Fruit fly (Drosophila melanogaster) Kc167 (cell line): ENCODE measurements around the gene CG43739.

ENCODE experiments used
- Myc ChIP-seq: fragments of >200 bp; optimal IDR thresholded peaks from 2 replicates; lab custom pipeline; 2017; ENCODE audit warnings: missing external identifiers
- Sin3A ChIP-seq: fragments of >200 bp; optimal IDR thresholded peaks from 2 replicates; lab custom pipeline; 2018; ENCODE audit warnings: missing external identifiers
- h ChIP-seq: fragments of >200 bp; optimal IDR thresholded peaks from 3 replicates; lab custom pipeline; 2018; ENCODE audit warnings: missing external identifiers
- insv ChIP-seq: fragments of >200 bp; optimal IDR thresholded peaks from 3 replicates; lab custom pipeline; 2018; ENCODE audit warnings: missing external identifiers
- psq ChIP-seq: fragments of >200 bp; optimal IDR thresholded peaks from 2 replicates; lab custom pipeline; 2017; ENCODE audit warnings: missing external identifiers
- ttk ChIP-seq: sonication (Bioruptor generic); optimal IDR thresholded peaks from 2 replicates; lab custom pipeline; 2017; ENCODE audit warnings: missing external identifiers

CG43739 gene

DNA sequence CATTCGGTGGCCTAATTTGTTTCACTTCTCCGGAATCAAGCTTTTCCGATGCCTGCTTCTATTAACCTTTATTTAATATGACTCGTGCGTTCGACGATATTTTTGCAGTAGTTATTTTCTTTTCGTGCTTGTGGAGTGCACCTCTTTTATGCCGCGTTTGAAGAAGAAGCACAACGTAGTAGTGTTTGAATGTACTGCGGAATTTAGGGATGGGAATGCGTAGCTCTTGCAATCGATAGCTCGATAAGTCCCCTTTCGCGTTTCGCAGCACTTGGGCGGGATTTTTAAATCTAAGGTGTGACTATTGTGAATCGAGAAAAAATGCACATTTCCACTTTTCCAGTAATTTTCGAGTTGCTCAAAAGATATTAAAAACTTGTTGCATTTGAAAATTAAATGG lies at the start of gene CG43739, which contains the start of gene sky:
CG43739 (minus strand) TSS at position 199 of the 400 bp plus-strand sequence.
sky (minus strand) TSS at position 199 of the 400 bp plus-strand sequence.
- no peak for TF ChIP-seq h
- no peak for TF ChIP-seq psq (lab: Kevin White, UChicago)
- no peak for TF ChIP-seq Myc (lab: Kevin White, UChicago)
- TF ChIP-seq Sin3A (lab: Kevin White, UChicago): no peak
- TF ChIP-seq insv: no peak
- TF ChIP-seq ttk: no peak

DNA sequence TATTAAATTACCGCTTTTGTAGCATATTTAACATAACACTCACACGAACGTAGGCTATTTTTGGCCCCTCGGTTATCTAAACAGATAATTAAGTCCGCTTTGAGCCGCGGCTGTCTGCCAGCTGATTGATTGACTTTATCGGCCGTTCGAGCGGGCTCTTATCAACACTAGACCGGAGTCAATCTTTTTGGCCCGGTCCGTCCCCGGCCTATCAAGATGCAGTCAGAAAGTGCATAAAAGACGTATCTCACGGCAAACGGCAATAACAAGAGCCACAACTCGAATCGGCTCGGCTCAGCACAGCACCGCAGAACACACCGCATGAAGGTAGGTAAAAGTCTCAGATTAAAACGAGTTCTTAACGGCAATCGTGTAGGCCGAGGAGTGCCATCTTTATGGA lies 46.3 kb upstream of the CG43739 start:
- TF ChIP-seq psq (lab: Kevin White, UChicago) (no peak), insv (no peak), Myc (lab: Kevin White, UChicago) (no peak), ttk (no peak), Sin3A (lab: Kevin White, UChicago) (no peak), h (no peak)

DNA sequence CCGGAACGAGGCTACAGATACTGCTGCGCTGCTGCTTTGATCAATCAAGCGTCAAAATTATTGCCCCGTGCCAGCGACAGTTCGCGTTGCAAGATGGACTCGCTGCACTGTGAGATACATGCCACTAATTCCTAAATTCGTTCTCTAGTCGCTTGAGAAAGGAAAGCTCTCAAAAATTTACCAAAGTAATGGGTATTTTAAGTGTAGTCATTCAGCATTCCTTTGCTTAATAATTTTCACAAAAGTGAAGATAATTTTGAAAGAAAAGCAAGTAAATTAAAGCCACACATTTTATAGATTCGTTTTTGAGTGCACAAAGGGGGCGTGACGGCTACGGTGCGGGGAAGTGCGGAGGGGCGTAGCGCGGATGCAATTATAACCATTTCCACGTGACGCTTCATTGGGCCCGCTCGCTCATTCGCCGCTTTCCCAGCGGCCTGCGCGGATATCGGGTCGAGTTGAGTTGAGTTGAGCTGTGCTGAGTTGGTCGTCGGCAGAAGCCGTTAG lies 41.3 kb upstream of the CG43739 start:
- TF ChIP-seq h (no peak), Sin3A (lab: Kevin White, UChicago) (no peak), ttk (no peak), Myc (lab: Kevin White, UChicago) (no peak), psq (lab: Kevin White, UChicago) (no peak)

DNA sequence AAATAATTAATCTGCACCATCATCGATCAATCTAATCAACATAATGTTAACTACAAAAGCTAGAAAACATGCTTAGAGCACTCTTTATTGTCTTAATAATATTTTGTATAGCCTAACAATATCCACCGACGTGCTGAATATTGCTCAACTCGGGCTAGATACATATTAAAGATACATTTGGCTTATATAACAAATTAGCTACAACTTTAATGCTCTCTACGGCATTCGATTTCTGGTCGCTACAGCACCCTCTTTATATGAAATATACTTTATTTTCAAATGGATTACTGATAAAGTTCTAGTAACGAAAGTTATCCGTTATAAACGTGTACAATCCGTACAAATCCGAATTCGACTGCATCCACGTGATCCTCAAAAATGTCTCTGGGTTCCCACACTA lies 39.2 kb upstream of the CG43739 start:
- no peak for TF ChIP-seq Sin3A (lab: Kevin White, UChicago)
- TF ChIP-seq Myc (lab: Kevin White, UChicago): no peak
- TF ChIP-seq ttk: no peak
- TF ChIP-seq psq (lab: Kevin White, UChicago): no peak
- TF ChIP-seq insv: no peak
- no peak for TF ChIP-seq h

DNA sequence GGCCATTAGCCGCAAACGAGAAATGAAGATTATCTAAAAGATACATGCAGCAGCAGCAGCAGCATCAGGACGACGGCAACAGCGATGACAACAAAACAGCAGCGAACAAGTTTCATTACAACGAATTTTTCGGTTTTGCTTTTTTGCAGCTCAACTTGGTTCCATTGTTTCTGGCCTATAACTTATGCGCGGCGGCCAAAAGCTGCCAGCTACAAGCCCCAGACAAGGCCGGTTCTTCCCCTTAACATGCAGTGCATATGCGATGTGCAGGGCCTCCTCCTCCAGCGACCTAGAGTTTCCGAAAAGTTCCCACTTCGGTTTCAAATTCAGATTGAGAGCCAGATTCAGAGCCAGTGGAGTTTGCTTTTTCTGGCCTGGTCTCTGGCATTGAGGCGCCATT lies 38.5 kb upstream of the CG43739 start:
- no peak for TF ChIP-seq ttk
- TF ChIP-seq Myc (lab: Kevin White, UChicago): no peak
- TF ChIP-seq Sin3A (lab: Kevin White, UChicago): no peak

DNA sequence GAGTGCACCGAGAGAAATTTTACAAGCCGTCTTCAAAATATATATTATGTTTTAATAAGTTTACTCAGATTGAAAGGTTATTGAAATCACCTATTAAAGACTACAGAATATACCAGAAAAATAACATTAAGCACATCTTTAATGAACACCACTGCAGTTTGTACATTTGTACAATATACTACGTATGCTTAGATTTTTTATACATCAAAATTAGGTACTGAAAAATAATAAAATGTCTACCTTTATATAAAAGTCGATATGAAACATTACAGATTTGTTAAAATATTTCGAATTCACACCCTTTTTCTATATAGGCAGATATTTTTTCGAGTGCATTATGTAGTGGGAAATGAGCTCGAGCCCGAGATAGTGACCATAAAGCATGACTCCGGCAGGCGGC lies 38.1 kb upstream of the CG43739 start:
- TF ChIP-seq psq (lab: Kevin White, UChicago): no peak
- TF ChIP-seq h: no peak
- TF ChIP-seq Sin3A (lab: Kevin White, UChicago): no peak
- no peak for TF ChIP-seq ttk
- TF ChIP-seq Myc (lab: Kevin White, UChicago): no peak
- no peak for TF ChIP-seq insv

DNA sequence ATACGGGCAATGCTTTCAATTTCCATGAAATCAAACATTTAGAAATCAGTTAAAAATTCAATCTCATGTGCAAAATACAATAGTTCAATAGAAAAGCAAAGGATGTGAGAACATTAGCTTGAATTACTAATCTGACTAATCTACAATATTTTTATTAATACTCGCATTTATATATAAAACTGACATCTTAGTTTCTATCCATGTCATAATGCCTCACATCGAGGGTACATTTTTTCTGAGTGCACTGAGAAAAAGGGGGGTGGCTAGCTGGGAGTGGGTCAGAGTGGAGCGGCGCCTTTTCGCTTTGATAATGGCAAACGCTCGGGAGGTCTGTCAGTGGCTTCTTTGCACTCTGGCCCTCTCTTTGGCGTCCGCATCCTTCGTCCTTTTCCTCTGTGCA lies 32.6 kb upstream of the CG43739 start:
- TF ChIP-seq ttk (no peak), Sin3A (lab: Kevin White, UChicago) (no peak), psq (lab: Kevin White, UChicago) (no peak), insv (no peak), Myc (lab: Kevin White, UChicago) (no peak), h (no peak)

DNA sequence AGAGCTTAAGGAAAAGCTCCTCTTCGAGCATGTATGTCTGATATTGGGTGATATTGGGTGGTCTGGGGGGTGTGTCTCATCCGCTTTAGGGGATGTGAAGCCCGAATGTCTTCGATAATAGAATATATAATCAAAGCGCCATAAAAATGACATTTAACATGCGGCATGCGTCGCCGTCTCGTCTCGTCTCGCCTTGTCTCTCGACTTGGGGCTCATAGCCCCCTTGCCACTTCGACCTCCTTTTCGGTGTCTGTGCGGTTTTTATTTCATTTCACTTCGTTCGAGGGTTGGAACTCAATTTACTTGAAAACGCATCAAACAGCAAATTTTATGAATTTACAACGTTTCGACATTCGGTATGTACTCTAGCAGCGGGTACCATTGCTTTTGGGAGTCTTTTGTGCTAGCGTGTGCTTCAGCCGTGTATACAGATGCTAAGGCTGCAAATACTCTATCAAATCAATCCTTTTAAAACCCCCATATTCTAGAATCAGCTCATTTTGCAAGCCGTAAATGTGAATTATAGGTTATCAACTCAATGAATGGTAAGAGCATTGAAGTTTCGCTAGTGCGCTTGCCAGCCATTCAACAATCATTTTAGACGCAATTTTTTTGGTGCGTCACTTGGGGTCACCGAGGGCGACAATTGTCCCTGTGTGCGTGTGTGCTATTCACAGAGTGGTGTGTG lies 31.8 kb upstream of the CG43739 start:
- TF ChIP-seq insv (no peak), Myc (lab: Kevin White, UChicago) (no peak), Sin3A (lab: Kevin White, UChicago) (no peak), h (no peak), psq (lab: Kevin White, UChicago) (no peak), ttk (no peak)

DNA sequence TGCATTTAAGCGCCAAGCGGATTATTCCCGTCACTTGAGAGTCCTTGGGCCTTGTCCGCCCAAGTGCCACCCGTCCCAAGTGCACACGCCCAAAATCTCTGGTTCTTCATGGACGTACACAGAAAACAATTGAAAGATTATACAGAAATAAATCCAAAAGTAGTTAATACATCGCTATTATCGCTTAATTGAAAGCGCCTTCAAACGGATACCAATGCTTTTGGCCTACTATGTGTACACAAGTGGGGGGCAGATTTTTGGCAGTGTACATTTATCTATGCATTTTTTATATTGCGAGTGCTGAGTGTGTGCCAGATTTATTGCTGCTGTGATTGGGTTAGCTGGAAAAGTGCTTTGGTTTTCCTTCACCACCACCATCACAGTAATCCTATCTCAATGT lies 29.9 kb upstream of the CG43739 start:
- TF ChIP-seq psq (lab: Kevin White, UChicago): no peak
- no peak for TF ChIP-seq Sin3A (lab: Kevin White, UChicago)
- TF ChIP-seq insv: no peak
- TF ChIP-seq ttk: no peak
- TF ChIP-seq Myc (lab: Kevin White, UChicago): no peak
- TF ChIP-seq h: no peak

DNA sequence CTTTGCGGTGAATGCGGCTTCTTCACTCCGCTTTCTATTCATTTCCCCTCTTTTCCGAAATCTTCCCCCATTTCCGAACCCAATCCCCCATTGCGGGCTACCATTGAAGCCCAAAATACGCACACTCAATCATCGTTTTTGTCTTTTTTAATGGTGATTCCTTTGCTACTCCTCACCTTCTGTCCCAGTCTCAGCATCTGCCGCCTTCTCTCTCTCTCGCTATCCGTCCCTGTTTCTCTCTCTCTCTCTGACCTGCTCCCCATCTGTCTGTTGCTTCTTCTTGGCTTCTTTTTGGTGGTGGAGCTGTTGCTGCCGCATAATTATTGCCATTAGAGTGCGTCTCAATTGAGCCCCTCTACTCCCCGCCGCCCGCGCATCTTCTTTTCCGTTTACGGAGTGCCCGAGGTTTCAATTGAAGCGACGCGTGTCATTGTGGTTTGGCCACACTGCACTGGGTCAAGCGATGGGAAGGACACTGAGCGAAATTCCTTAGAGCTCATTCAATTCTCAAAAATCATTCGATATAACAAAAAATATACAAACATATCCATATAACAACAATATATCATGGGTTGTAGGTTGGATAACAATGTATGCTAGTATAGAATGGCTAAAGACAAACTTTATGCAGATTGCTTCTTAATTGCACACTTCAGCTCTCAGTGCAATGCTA lies 26.3 kb upstream of the CG43739 start:
- TF ChIP-seq Sin3A (lab: Kevin White, UChicago) (no peak), Myc (lab: Kevin White, UChicago) (no peak), psq (lab: Kevin White, UChicago) (no peak), insv (no peak), ttk (no peak), h (no peak)

DNA sequence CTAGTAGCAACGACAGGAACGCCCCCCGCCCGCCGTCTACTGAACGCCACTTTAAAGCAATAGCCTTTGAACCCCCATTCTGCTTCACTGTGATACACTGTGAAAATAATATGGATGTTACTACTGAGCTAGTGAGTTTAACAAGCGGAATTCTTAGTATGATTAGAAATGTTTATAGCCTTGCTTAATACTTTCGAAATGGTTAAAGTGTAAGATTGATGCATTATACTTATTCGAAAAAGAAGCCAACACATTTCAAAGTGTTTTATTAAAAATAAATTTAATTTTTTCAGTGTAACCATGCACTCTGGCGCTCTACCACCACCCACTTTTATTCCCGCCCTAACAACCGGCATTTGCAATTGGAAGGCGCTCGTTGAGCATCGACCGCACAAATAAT lies 25.6 kb upstream of the CG43739 start:
- TF ChIP-seq insv: no peak
- TF ChIP-seq Myc (lab: Kevin White, UChicago): no peak
- TF ChIP-seq psq (lab: Kevin White, UChicago): no peak
- no peak for TF ChIP-seq Sin3A (lab: Kevin White, UChicago)
- no peak for TF ChIP-seq h

DNA sequence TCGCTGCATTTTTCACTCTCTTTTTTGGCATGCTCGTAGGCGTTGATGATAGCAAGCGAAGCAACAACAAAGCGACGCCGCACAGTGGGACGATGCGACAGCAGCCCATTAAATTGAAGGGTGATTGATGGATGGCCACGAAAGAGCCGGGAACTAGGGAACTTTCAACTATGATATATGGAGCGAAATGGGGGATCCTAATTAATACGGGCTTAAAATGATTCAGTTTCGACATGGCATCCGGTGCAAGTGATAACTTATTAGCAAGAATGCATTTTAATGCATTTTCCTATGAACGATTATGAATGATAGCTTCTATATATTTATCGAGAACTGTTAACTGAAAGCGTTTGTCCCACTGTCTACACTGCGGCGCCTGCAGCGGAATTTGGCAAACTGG lies 24.4 kb upstream of the CG43739 start:
- TF ChIP-seq ttk (no peak), psq (lab: Kevin White, UChicago) (no peak), insv (no peak), h (no peak), Myc (lab: Kevin White, UChicago) (no peak), Sin3A (lab: Kevin White, UChicago) (no peak)
